Worm (Caenorhabditis elegans) whole organism, L4/young adult: ENCODE results near the gene unc-53.

Source experiments
- W03F9.2 ChIP-seq: fragments of 150-350 bp; optimal IDR thresholded peaks from 2 replicates; lab custom pipeline; 2014; ENCODE audit warnings: missing biosample characterization, missing genetic modification characterization
- dao-5 ChIP-seq: sonication (generic microtip); optimal IDR thresholded peaks from 2 replicates; lab custom pipeline; 2016; ENCODE audit warnings: missing genotype, missing genetic modification characterization, moderate library complexity, missing compliant biosample characterization

- TF ChIP-seq dao-5 (tag; lab: Kevin White, UChicago) (no peak), W03F9.2 (tag; lab: Kevin White, UChicago) (no peak)
These were observed 38.1 kb upstream of the unc-53 start, which contains the start of gene F40F8.1 for ce11 chrII:11127364-11127763.
